Fruit fly (Drosophila melanogaster): ENCODE data around the gene RecQ4.

RecQ4 gene

DNA sequence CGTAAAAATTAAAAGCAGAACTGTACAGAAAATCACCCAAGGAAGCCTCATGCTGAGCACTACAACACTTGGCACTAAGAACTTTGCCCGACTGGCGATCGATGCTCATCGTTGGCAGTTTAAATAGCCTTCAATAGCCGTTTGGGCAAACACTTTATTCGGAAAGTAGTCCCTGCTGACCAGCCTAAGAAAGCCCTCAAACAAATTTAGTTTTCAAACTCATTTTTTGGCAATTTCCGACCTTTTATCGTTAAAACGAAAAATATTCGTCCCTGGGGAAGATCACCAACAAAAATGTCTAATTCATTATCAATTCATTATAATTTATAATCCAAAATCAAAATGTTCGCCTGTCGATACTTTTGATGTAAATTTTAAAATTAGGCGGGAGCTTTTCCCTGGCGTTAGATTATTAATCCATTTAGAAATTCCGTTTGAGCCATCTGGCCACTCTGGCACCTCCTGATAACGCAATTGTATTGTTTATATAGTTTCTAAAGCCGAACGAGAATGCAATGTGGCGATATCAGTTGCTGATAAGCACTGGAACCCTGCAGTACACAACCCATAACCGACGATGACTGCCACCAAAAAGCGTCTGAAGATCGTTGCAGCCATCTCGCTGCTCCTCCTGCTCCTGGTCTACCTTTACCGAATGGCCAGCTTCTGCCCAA is 4.8 kb upstream of the RecQ4 start, which contains the start of the genes mthl7 and Uxs (continued):
- no peak for TF ChIP-seq CG17568 (GFP tag; optimal IDR thresholded peaks at IDR 0.05)
- no peak for TF ChIP-seq h (optimal IDR thresholded peaks at IDR 0.05)
- TF ChIP-seq prd (optimal IDR thresholded peaks at IDR 0.05) = no peak
- TF ChIP-seq prd (GFP tag; IDR thresholded peaks at IDR 0.05) = no peak
- TF ChIP-seq CG6683 (GFP tag; optimal IDR thresholded peaks at IDR 0.05) = no peak
- no peak for TF ChIP-seq hb (GFP tag; IDR thresholded peaks at IDR 0.05; ENCODE audit: partially characterized antibody)
- TF ChIP-seq CG34376 (GFP tag; optimal IDR thresholded peaks at IDR 0.05) = peak; percentile 1
- no peak for TF ChIP-seq HLH3B (GFP tag; IDR thresholded peaks at IDR 0.05)
- no peak for TF ChIP-seq CG31388 (GFP tag; optimal IDR thresholded peaks at IDR 0.05)
- TF ChIP-seq sens (GFP tag) = peak; percentile 81
- no peak for TF ChIP-seq otp (GFP tag; IDR thresholded peaks at IDR 0.05)
- no peak for TF ChIP-seq CG33213 (GFP tag; optimal IDR thresholded peaks at IDR 0.05)
- no peak for TF ChIP-seq zfh2 (GFP tag; optimal IDR thresholded peaks at IDR 0.05)
- no peak for TF ChIP-seq Elba2 (GFP tag; optimal IDR thresholded peaks at IDR 0.05)
- TF ChIP-seq row (GFP tag; IDR thresholded peaks at IDR 0.05) = no peak
- no peak for TF ChIP-seq gcm2 (GFP tag; optimal IDR thresholded peaks at IDR 0.05)
- no peak for TF ChIP-seq Lim3 (GFP tag; IDR thresholded peaks at IDR 0.05)
- no peak for TF ChIP-seq CG1647 (GFP tag; optimal IDR thresholded peaks at IDR 0.05)
- no peak for TF ChIP-seq CG9437 (GFP tag; optimal IDR thresholded peaks at IDR 0.05)
- TF ChIP-seq pum (GFP tag; optimal IDR thresholded peaks at IDR 0.05) = no peak
- TF ChIP-seq en (GFP tag; optimal IDR thresholded peaks at IDR 0.05) = no peak
- TF ChIP-seq kah (GFP tag; optimal IDR thresholded peaks at IDR 0.05) = no peak
- TF ChIP-seq CG8478 (optimal IDR thresholded peaks at IDR 0.05) = no peak
- TF ChIP-seq CG11085 (GFP tag; IDR thresholded peaks at IDR 0.05) = no peak
- no peak for TF ChIP-seq CG11093 (GFP tag; IDR thresholded peaks at IDR 0.05)
- no peak for TF ChIP-seq Rx (GFP tag; IDR thresholded peaks at IDR 0.05)
- no peak for TF ChIP-seq bowl (GFP tag; IDR thresholded peaks at IDR 0.05)
- no peak for TF ChIP-seq CG8089 (GFP tag; optimal IDR thresholded peaks at IDR 0.05)
- no peak for TF ChIP-seq gem (tag; optimal IDR thresholded peaks at IDR 0.05)
- no peak for TF ChIP-seq dysf (GFP tag; IDR thresholded peaks at IDR 0.05)
- no peak for TF ChIP-seq CG14441 (GFP tag; IDR thresholded peaks at IDR 0.05)
- no peak for TF ChIP-seq da (GFP tag; optimal IDR thresholded peaks at IDR 0.05)
- TF ChIP-seq zf30C (GFP tag; optimal IDR thresholded peaks at IDR 0.05) = no peak
- TF ChIP-seq Eip74EF (GFP tag; optimal IDR thresholded peaks at IDR 0.05) = no peak
- TF ChIP-seq CG32772 (GFP tag; IDR thresholded peaks at IDR 0.05) = no peak
- TF ChIP-seq gt (GFP tag; IDR thresholded peaks at IDR 0.05) = no peak
- TF ChIP-seq Lpt (GFP tag; optimal IDR thresholded peaks at IDR 0.05) = no peak
- TF ChIP-seq CG13775 (GFP tag; optimal IDR thresholded peaks at IDR 0.05) = no peak
- TF ChIP-seq Jarid2 (GFP tag; optimal IDR thresholded peaks at IDR 0.05) = no peak
- no peak for TF ChIP-seq Trl (optimal IDR thresholded peaks at IDR 0.05)
- no peak for TF ChIP-seq Trl (GFP tag; optimal IDR thresholded peaks at IDR 0.05)
- peak; percentile 51 for TF ChIP-seq grn (GFP tag; optimal IDR thresholded peaks at IDR 0.05)
- TF ChIP-seq gsb (GFP tag; IDR thresholded peaks at IDR 0.05) = no peak
- no peak for TF ChIP-seq CG15696 (tag; optimal IDR thresholded peaks at IDR 0.05)
- TF ChIP-seq CG11504 (tag; optimal IDR thresholded peaks at IDR 0.05) = no peak
- TF ChIP-seq CG12391 (tag; optimal IDR thresholded peaks at IDR 0.05) = no peak
- TF ChIP-seq CG4820 (GFP tag; optimal IDR thresholded peaks at IDR 0.05) = no peak
- TF ChIP-seq ase (GFP tag; IDR thresholded peaks at IDR 0.05) = no peak
- no peak for TF ChIP-seq dati (GFP tag; IDR thresholded peaks at IDR 0.05)
- TF ChIP-seq CG17186 (GFP tag; optimal IDR thresholded peaks at IDR 0.05) = no peak
- no peak for TF ChIP-seq CG34422 (GFP tag; IDR thresholded peaks at IDR 0.05)
- TF ChIP-seq CG13424 (tag; optimal IDR thresholded peaks at IDR 0.05) = no peak
- TF ChIP-seq CG18011 (GFP tag; optimal IDR thresholded peaks at IDR 0.05) = no peak
